Worm (Caenorhabditis elegans) whole organism, L1 larva: ENCODE results near the gene T08D2.8.
A peak's percentile ranks its signal among the peaks of the same experiment; 100 is the strongest.
"Not testable (repeated sequence)": the region's sequence is repeated elsewhere in the genome, so short reads cannot be mapped to it uniquely, and the experiment has no call there.

Experiments
- C16A3.4 ChIP-seq: fragments of 150-350 bp; optimal IDR thresholded peaks from 2 replicates; lab custom pipeline; 2014; ENCODE audit warnings: missing biosample characterization, missing genetic modification characterization
- C34B4.2 ChIP-seq: sonication (generic microtip); optimal IDR thresholded peaks from 2 replicates; lab custom pipeline; 2017; ENCODE audit warnings: mild to moderate bottlenecking, missing genetic modification characterization, missing compliant biosample characterization
- F16B12.6 ChIP-seq: fragments of 150-350 bp; optimal IDR thresholded peaks from 2 replicates; lab custom pipeline; 2014; ENCODE audit warnings: missing biosample characterization, missing genetic modification characterization
- ceh-8 ChIP-seq: fragments of 200-800 bp; sonication (Bioruptor generic); optimal IDR thresholded peaks from 2 replicates; lab custom pipeline; 2018; ENCODE audit warnings: mild to moderate bottlenecking, missing genetic modification characterization, moderate library complexity, missing compliant biosample characterization
- ceh-82 ChIP-seq, 3 experiments: fragments of 150-350 bp in 1 of 3; sonication (generic microtip) in 2 of 3; optimal IDR thresholded peaks; 2 replicates each; lab custom pipeline; 2014 to 2017; ENCODE audit warnings: missing biosample characterization in 3 of 3, missing genetic modification characterization in 3 of 3
- dpl-1 ChIP-seq, 3 experiments: fragments of 150-350 bp in 2 of 3; sonication (generic microtip) in 1 of 3; optimal IDR thresholded peaks; 2 replicates each; lab custom pipeline; 2014 to 2017; ENCODE audit warnings: missing biosample characterization in 3 of 3, missing genetic modification characterization in 3 of 3, missing genetic modification reagents in 3 of 3
- efl-1 ChIP-seq, 4 experiments: fragments of 150-350 bp; optimal IDR thresholded peaks in 3 of 4; peaks in 1 of 4; 1 replicate in 1 of 4; 2 replicates in 3 of 4; lab custom pipeline; 2014; ENCODE audit warnings: missing biosample characterization in 2 of 4, missing genetic modification characterization in 2 of 4, missing genetic modification reagents in 2 of 4
- ets-5 ChIP-seq: fragments of 200-800 bp; sonication (Bioruptor generic); IDR thresholded peaks from 2 replicates; pipeline ENCODE4 v1.3.6; 2022; ENCODE audit warnings: missing genetic modification characterization, missing compliant biosample characterization
- fkh-4 ChIP-seq: sonication (generic microtip); optimal IDR thresholded peaks from 2 replicates; lab custom pipeline; 2016; ENCODE audit warnings: missing compliant biosample characterization, missing genetic modification characterization, borderline replicate concordance
- hlh-4 ChIP-seq: sonication (generic microtip); optimal IDR thresholded peaks from 2 replicates; lab custom pipeline; 2016; ENCODE audit warnings: mild to moderate bottlenecking, missing genetic modification characterization, missing compliant biosample characterization
- irx-1 ChIP-seq: sonication (generic microtip); optimal IDR thresholded peaks from 2 replicates; lab custom pipeline; 2016; ENCODE audit warnings: missing genetic modification characterization, missing compliant biosample characterization
- lin-15B ChIP-seq: fragments of 150-350 bp; sonication (generic microtip); optimal IDR thresholded peaks from 3 replicates; lab custom pipeline; 2014; ENCODE audit warnings: missing biosample characterization, missing genetic modification characterization
- lin-39 ChIP-seq: fragments of 150-350 bp; optimal IDR thresholded peaks from 2 replicates; lab custom pipeline; 2014; ENCODE audit warnings: missing biosample characterization, missing genetic modification reagents, missing genetic modification characterization
- lsy-2 ChIP-seq, 2 experiments: fragments of 150-350 bp; optimal IDR thresholded peaks; 2 replicates each; lab custom pipeline; 2014; ENCODE audit warnings: missing biosample characterization in 2 of 2, missing genetic modification characterization in 2 of 2
- nhr-11 ChIP-seq: fragments of 150-350 bp; optimal IDR thresholded peaks from 2 replicates; lab custom pipeline; 2014; ENCODE audit warnings: missing biosample characterization, missing genetic modification characterization
- nhr-237 ChIP-seq: fragments of 150-350 bp; optimal IDR thresholded peaks from 2 replicates; lab custom pipeline; 2014; ENCODE audit warnings: missing biosample characterization, missing genetic modification characterization
- nhr-28 ChIP-seq: fragments of 150-350 bp; optimal IDR thresholded peaks from 2 replicates; lab custom pipeline; 2014; ENCODE audit warnings: missing biosample characterization, missing genetic modification characterization
- nhr-71 ChIP-seq: sonication (generic microtip); optimal IDR thresholded peaks from 2 replicates; lab custom pipeline; 2016; ENCODE audit warnings: mild to moderate bottlenecking, missing genetic modification characterization, moderate library complexity, missing compliant biosample characterization
- pax-3 ChIP-seq: fragments of 200-800 bp; sonication (Bioruptor generic); optimal IDR thresholded peaks from 2 replicates; lab custom pipeline; 2018; ENCODE audit warnings: mild to moderate bottlenecking, missing genetic modification characterization, moderate library complexity, missing compliant biosample characterization
- skn-1 ChIP-seq: fragments of 150-350 bp; optimal IDR thresholded peaks from 2 replicates; lab custom pipeline; 2014; ENCODE audit warnings: missing biosample characterization, missing genetic modification characterization
- snpc-4 ChIP-seq: fragments of 150-350 bp; optimal IDR thresholded peaks from 2 replicates; lab custom pipeline; 2014; ENCODE audit warnings: missing biosample characterization, missing genetic modification characterization
- snu-23 ChIP-seq: sonication (generic microtip); optimal IDR thresholded peaks from 2 replicates; lab custom pipeline; 2016; ENCODE audit warnings: missing genetic modification characterization, missing compliant biosample characterization
- sox-4 ChIP-seq: sonication (generic microtip); optimal IDR thresholded peaks from 2 replicates; lab custom pipeline; 2016; ENCODE audit warnings: missing genetic modification characterization, missing compliant biosample characterization
- tlp-1 ChIP-seq: fragments of 150-350 bp; optimal IDR thresholded peaks from 2 replicates; lab custom pipeline; 2014; ENCODE audit warnings: missing biosample characterization, missing genetic modification characterization
- unc-86 ChIP-seq: sonication (generic microtip); optimal IDR thresholded peaks from 2 replicates; lab custom pipeline; 2016; ENCODE audit warnings: missing genetic modification characterization, missing compliant biosample characterization
- zag-1 ChIP-seq: fragments of 150-350 bp; optimal IDR thresholded peaks from 2 replicates; lab custom pipeline; 2014; ENCODE audit warnings: missing biosample characterization, missing genetic modification characterization
- zip-4 ChIP-seq: fragments of 200-800 bp; sonication (Bioruptor generic); optimal IDR thresholded peaks from 2 replicates; lab custom pipeline; 2018; ENCODE audit warnings: mild to moderate bottlenecking, missing genetic modification characterization, moderate library complexity, missing compliant biosample characterization

Gene T08D2.8

DNA sequence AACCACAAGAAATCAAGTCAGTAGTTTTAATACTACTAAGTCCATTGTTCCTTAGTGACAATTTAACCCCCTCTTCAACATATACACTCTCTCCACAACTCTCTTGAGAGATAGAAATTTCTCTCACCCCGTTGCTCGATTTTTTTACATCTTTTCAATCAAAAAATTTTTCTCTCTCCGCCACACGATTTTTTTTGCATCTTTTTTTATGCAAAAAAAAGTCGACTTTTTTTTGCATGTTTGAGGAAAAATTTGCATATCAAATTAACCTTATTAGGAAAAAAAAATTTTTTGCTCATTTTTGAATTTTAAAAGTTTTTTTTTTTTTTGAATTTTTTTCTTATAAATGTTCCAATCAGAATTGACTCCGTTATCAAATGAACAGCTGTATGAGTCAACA is 45.8 kb upstream of the T08D2.8 start (continued):
- TF ChIP-seq pax-3 (tag; lab: Kevin White, UChicago) (no peak), nhr-71 (tag; lab: Kevin White, UChicago) (peak; percentile 25), zip-4 (GFP tag; lab: Kevin White, UChicago) (no peak), ets-5 (GFP tag; lab: Robert Waterston, UW) (no peak), C16A3.4 (no peak), efl-1 (optimal IDR thresholded peaks at IDR 0.05; lab: Kevin White, UChicago) (no peak), efl-1 (GFP tag; optimal IDR thresholded peaks at IDR 0.05 in 1 of 2; lab: Kevin White, UChicago) (peak in 1 of 2 experiments; percentile 4)
- TF ChIP-seq, all 84 proteins: peak for 6

DNA sequence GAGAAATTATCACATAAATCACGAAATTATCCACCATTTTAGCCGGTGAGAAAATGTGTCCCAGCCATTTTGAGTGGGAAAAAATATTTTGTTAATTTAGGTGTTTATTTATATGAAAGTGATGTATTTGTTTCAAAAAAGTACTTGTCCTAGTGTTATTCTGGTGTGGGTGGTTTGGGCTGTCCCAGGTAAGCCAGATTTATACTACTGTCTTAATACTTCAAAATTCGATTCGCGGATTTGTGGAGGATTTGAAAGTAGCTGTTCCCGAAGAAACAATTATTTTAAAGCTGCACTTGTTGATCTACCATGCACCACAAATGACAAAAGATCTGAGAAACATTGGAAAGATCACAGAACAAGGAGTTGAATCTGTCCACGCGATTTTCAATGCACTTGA is 44.8 kb upstream of the T08D2.8 start, which contains the start of gene Y73B3A.11:
TSS of gene Y73B3A.11 (plus strand) at position 301 of the 400 bp plus-strand sequence.
- TF ChIP-seq ceh-8 (GFP tag; lab: Kevin White, UChicago) (no peak), fkh-4 (no peak), F16B12.6 (no peak), ceh-82 (tag; optimal IDR thresholded peaks at IDR 0.05; lab: Kevin White, UChicago) (no peak), ets-5 (GFP tag; lab: Robert Waterston, UW) (no peak), zag-1 (tag; lab: Kevin White, UChicago) (no peak), C34B4.2 (no peak)

DNA sequence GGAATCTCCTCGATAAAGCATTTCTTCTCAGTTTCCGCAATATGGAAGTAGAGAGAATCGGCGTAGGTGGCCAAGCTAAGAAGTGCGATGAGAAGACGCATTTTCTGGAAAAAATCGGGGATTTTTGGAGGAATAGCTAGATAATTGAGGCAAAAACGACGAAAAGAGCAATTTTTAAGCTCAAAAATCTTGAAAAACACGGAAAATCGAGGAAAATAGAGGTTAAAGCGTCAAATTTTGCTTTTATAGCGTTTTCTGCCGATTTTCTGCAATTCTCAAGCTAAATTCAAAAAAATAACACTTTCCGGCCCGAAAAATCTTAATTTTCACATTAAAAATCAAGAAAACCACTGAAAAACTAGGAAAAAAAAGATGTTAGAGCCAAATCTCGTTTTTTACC is 29.6 kb upstream of the T08D2.8 start, which contains the start of gene tmed-12:
TSS of gene tmed-12 (minus strand) at position 101 of the 400 bp plus-strand sequence.
- not testable (repeated sequence) for TF ChIP-seq dpl-1 (GFP tag; optimal IDR thresholded peaks at IDR 0.05; lab: Kevin White, UChicago); sox-4 (tag; lab: Kevin White, UChicago); unc-86 (tag; lab: Kevin White, UChicago)
- TF ChIP-seq, all 84 proteins: peak for 0; not testable (repeated sequence) for 84

DNA sequence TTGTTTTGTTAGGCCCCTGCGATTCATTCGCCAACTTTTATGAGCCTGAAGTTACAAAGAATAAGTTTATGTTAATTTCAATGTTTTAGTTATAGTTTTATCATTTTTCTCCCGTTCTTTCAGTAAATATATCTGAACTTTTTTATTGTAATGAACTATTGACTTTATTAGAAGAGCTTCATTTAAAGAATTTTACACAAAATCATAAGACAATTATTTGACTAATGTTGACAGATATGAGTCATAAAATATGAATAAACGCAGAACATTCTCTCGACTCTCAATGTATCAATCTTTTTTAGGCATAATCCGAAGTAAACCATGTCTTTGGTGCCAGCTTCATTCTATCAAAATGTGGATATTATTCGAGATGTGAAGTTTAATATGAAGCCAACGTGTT is 15.6 kb upstream of the T08D2.8 start, which contains the start of the genes T08D2.5 and T08D2.4:
TSS of gene T08D2.5 (plus strand) at position 301 of the 400 bp plus-strand sequence.
TSS of gene T08D2.4 (plus strand) at position 322 of the 400 bp plus-strand sequence.
- TF ChIP-seq ets-5 (GFP tag; lab: Robert Waterston, UW), result no peak

DNA sequence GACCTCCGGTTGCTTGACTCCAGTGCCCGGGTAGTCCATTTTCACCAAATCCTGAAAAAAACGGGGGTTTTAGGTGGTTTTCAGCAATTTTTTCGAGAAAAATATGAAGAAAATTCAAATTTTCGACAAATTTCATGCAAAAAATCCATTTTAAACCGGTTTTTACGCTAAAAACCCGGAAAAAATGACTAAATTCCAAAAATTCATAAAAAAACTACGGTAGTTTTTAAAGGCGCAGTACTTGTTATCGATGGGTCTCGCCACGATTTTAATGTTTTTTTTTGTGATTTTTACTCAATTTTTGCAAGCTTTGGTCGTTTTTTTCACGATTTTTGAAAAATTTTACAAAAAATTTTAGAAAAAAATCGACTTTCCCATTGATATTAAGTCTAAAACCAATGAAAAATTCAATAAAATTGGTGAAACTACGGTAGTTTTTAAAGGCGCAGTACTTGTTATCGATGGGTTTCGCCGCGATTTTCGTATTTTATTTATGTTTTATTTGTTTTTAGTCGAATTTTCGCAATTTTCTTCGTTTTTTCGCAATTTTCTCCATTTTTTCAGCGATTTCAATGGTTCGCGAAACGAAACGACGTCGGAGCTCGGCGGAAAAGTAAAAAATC is 10.4 kb upstream of the T08D2.8 start, which contains the start of the genes T08D2.6 and chkr-1:
TSS of gene T08D2.6 (minus strand) at position 51 of the 623 bp plus-strand sequence.
TSS of gene chkr-1 (plus strand) at position 573 of the 623 bp plus-strand sequence.
- not testable (repeated sequence) for TF ChIP-seq lin-15B, nhr-237, nhr-11 (tag; lab: Kevin White, UChicago)

DNA sequence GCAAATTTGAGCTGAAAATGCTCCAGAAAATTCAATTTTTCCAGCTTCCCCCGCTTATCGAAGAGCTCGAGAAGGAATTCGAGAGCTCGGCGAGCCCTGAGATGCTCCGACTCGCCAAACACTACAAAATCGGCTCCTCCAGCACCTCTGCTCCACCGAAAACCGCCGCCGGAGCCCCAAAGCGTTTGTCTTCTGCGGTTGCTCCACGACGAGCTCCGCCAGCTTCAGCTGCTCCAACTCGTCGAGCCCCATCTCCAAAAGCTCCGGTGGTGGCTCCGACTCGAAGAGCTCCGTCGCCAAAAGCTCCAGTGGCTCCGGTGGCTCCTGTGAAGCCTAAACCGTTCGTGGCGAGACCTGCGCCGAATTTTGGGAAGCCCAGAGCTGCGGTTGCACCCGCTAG is 3.8 kb downstream of the T08D2.8 start:
- TF ChIP-seq snpc-4 (tag; lab: Kevin White, UChicago) (no peak), C16A3.4 (no peak), nhr-237 (tag; lab: Kevin White, UChicago) (no peak), lsy-2 (tag; optimal IDR thresholded peaks at IDR 0.05; lab: Kevin White, UChicago) (no peak), nhr-28 (tag; lab: Kevin White, UChicago) (no peak), tlp-1 (no peak), zip-4 (GFP tag; lab: Kevin White, UChicago) (no peak), zag-1 (tag; lab: Kevin White, UChicago) (no peak), irx-1 (tag; lab: Kevin White, UChicago) (no peak), hlh-4 (tag; lab: Kevin White, UChicago) (no peak), unc-86 (tag; lab: Kevin White, UChicago) (no peak), pax-3 (tag; lab: Kevin White, UChicago) (no peak), sox-4 (tag; lab: Kevin White, UChicago) (no peak)

DNA sequence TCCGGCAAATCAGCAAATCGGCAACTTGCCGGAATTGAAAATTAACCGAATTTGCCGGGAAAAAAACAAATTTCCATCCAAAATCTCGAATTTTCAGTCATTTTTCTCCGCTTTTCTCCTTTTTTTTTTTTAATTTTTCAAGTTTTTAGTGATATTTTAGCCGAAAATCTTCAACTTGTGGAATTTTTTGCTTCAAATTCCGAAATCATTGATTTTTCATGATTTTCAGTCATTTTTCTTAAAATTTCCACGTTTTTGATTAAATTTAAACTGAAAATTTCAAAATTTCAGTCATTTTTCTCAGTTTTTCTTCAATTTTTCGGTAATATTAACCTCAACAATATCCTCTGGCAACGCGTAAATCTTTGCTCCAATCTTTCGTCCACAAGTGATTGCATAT is 17.1 kb downstream of the T08D2.8 start, which contains the start of gene Y73B3B.3:
TSS of gene Y73B3B.3 (plus strand) at position 301 of the 400 bp plus-strand sequence.
- TF ChIP-seq snu-23 (GFP tag; lab: Kevin White, UChicago); skn-1 (tag; lab: Kevin White, UChicago); lin-39 (tag; lab: Kevin White, UChicago): not testable (repeated sequence)
